Fruit fly (Drosophila melanogaster): Measurements from ENCODE around the gene Polr3A.

The Polr3A gene

DNA sequence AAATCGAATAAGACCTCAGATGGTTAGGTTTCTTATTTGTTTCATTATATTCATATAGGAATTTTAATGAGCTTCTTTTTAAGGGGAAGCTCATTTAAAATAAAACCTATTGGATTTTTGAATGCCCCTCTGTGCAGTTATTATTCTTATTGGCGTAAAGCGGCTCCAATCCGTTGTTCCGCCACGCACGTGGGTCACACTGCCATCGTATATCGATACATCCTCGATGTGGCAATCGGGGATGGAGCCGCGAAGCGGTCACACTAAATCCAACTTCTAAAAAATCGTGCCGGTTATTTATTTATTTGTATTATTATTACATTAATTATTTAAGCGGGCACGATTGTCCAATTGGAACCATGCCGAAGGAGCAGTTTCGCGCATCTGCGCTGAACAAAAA is at the start of gene Polr3A:
Gene Polr3A (plus strand): TSS at position 234 of the 400 bp plus-strand sequence.
- TF ChIP-seq h (optimal IDR thresholded peaks at IDR 0.05): no peak

DNA sequence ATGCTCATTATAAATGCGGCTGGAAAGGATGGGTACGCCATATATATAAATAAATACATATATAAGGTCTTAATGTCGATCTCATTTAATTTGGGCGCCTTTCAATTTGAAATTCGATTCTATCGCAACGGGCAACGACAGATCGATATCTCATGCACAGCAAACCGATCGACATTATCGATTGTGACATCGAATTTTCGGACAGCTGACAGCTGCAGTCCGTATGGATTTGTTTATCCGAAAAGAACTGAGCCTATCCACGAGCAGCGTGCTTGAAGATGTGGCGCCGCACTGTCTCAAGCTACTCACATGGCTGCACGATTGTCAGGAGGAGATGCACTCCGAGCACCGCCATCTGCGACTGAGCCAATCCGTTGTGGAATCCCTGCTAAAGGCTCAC is 30.8 kb upstream of the Polr3A start, which contains the start of gene CG8191:
Gene CG8191 (plus strand): TSS at position 211 of the 400 bp plus-strand sequence.
- TF ChIP-seq insv (optimal IDR thresholded peaks at IDR 0.05): no peak
- no peak for TF ChIP-seq Sin3A (optimal IDR thresholded peaks at IDR 0.05)
- no peak for TF ChIP-seq psq (optimal IDR thresholded peaks at IDR 0.05)
- no peak for TF ChIP-seq ttk (optimal IDR thresholded peaks at IDR 0.05)

DNA sequence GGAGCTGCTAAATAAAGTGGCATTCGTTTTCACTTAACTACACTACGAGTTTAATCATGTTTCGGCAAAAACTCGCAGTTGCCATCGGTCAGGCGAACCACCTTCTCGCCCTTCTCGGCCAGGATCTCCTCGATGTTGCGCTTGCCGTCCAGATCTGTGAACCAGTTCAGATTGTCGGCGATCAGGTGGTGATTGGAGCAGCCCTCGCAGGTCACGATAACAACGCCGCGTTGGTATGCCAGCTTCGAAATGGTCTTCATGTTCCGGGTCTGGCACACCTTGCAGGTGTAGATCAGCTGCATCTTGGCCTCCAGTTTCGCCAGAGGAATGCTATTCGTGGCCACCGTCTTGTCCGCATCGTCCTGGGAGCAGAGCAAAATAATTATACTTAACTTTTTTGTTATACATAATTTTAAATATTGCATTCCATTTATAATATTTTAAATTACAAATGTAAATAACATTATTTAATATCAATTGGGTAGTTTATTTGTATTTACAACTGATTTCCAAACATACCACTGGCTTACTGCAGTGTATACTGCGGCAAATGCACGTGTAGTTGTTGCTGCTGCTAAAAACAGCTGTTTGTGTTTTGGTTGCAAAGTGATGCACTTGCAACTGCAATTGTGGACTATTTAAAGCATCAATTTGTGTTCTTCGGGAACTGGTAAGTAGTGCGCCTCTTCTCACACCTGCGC is 29.4 kb upstream of the Polr3A start:
- TF ChIP-seq h (optimal IDR thresholded peaks at IDR 0.05) (no peak), Sin3A (optimal IDR thresholded peaks at IDR 0.05) (no peak), psq (optimal IDR thresholded peaks at IDR 0.05) (no peak), ttk (optimal IDR thresholded peaks at IDR 0.05) (no peak), insv (optimal IDR thresholded peaks at IDR 0.05) (no peak), Myc (optimal IDR thresholded peaks at IDR 0.05) (no peak)

DNA sequence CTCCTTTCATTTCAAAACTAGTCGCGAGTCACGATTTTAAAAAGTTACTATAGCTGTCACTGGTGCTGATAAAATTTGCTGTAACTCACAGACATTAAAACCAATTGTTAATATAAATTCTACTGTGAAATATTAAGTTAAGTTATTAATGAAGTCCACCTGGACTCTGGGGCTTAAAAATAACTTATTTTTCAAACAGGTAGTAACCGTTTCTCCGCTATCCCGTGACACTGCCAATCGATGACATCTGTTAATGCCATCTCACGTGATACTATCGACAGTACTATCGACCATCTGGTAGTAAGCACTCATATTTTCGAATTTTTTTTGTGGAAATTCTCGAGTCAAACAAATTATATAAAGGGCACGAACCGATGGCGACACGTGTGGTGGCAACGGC is 28.8 kb upstream of the Polr3A start, which contains the start of the genes CG12379 and MagR:
Gene CG12379 (minus strand): TSS at position 2 of the 400 bp plus-strand sequence.
Gene MagR (plus strand): TSS at position 276 of the 400 bp plus-strand sequence.
- no peak for TF ChIP-seq Myc (optimal IDR thresholded peaks at IDR 0.05)
- TF ChIP-seq psq (optimal IDR thresholded peaks at IDR 0.05): no peak
- no peak for TF ChIP-seq Sin3A (optimal IDR thresholded peaks at IDR 0.05)
- TF ChIP-seq ttk (optimal IDR thresholded peaks at IDR 0.05): no peak
- TF ChIP-seq insv (optimal IDR thresholded peaks at IDR 0.05): no peak
- TF ChIP-seq h (optimal IDR thresholded peaks at IDR 0.05): no peak

DNA sequence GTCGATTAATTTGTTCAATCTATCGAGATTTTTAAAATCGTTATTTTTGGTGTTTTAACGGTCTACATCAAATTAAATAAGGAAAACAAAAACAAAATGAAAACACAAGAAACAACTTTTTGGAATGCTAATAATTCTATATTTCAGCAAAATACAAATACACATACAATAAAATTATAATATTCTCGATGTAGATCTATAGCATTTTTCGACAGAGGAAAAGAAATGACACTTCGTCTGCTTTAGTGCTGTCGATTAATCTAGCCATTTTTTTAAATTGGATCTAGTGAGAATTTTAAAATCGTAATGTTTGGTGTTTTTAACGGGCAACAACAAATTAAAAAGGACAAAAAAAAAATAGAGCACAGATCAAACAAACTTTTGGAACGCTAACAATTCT is 25.6 kb upstream of the Polr3A start, which contains the start of gene Arp6:
Gene Arp6 (minus strand): TSS at position 11 of the 400 bp plus-strand sequence.
- TF ChIP-seq Myc (optimal IDR thresholded peaks at IDR 0.05) (no peak), Sin3A (optimal IDR thresholded peaks at IDR 0.05) (no peak), psq (optimal IDR thresholded peaks at IDR 0.05) (no peak), insv (optimal IDR thresholded peaks at IDR 0.05) (no peak), h (optimal IDR thresholded peaks at IDR 0.05) (no peak), ttk (optimal IDR thresholded peaks at IDR 0.05) (no peak)

DNA sequence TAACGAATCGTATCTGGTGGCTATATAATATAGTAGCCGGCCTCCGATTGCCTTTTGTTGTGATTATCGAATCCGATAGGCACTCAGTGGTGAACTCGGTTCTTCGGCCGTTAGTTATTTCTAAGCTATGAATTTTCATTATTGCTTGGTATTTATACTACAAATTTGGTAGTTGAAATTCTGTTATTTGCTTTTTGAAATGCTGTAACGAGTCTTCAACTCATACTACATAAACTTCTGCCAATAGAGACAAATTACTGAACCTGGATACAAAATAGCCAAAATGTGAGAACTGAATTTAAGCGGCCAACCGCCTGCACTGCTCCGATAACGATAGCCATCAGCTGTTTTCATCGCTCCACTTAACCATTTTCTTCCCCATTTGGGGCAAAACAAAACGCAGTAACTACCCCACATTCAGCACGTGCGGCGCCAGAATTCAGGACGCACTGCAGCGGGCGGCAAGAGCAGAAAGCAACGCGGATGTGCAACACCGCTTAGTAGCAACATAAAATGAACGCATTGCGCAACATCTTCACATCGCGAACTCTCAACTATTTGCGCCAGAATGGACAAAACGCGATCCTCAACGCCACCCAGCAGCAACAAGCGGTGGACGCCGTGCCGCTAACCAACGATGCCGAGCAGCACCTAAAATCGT is 23.7 kb upstream of the Polr3A start, which contains the start of the genes CG11679 and CG8206:
Gene CG11679 (minus strand): TSS at position 65 of the 661 bp plus-strand sequence.
Gene CG8206 (plus strand): TSS at position 341 of the 661 bp plus-strand sequence.
- TF ChIP-seq insv (optimal IDR thresholded peaks at IDR 0.05) (no peak), ttk (optimal IDR thresholded peaks at IDR 0.05) (no peak), Myc (optimal IDR thresholded peaks at IDR 0.05) (no peak)

DNA sequence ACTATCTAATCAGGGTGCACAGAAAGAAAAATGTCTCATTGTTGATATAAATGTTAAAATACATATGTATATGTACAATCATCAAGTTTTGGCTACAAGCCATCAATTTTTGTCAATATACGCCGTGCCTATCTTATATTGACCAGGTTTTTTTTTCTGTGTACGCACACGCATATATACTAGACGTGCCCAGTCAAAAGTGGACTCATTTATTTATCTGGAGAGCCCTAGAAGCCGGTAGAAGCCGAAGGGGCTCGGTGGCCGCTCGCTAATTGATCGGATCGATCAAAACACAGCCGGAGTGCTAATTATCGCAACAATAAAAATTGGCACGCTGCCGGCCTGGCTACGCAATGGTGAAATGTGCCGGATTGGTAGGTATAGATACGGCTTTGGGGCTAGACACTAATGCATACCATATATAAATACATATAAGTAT is 22.4 kb upstream of the Polr3A start:
- TF ChIP-seq Sin3A (optimal IDR thresholded peaks at IDR 0.05) (no peak), insv (optimal IDR thresholded peaks at IDR 0.05) (no peak), psq (optimal IDR thresholded peaks at IDR 0.05) (no peak), Myc (optimal IDR thresholded peaks at IDR 0.05) (no peak), h (optimal IDR thresholded peaks at IDR 0.05) (no peak), ttk (optimal IDR thresholded peaks at IDR 0.05) (no peak)

DNA sequence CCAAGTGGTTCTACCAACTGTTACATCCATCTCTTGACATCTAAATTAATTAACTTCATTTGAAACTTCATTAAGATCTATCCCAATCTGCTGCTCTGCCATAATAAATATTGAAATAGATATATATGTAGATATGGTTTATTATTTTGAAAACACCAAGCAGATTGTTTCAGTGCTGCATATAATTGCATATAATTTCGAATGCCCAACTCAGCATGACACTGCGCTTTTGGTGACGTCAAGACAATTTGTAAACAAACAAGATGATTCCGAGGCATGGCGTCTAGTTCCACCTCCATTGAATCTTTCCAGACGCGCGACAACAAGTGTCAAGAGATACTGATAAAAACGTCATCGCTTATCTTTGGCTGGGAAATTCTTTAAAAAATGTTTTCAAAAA is 21.9 kb upstream of the Polr3A start:
- TF ChIP-seq psq (optimal IDR thresholded peaks at IDR 0.05): no peak
- TF ChIP-seq Sin3A (optimal IDR thresholded peaks at IDR 0.05): no peak
- no peak for TF ChIP-seq Myc (optimal IDR thresholded peaks at IDR 0.05)
- no peak for TF ChIP-seq h (optimal IDR thresholded peaks at IDR 0.05)
- TF ChIP-seq ttk (optimal IDR thresholded peaks at IDR 0.05): no peak
- TF ChIP-seq insv (optimal IDR thresholded peaks at IDR 0.05): no peak

DNA sequence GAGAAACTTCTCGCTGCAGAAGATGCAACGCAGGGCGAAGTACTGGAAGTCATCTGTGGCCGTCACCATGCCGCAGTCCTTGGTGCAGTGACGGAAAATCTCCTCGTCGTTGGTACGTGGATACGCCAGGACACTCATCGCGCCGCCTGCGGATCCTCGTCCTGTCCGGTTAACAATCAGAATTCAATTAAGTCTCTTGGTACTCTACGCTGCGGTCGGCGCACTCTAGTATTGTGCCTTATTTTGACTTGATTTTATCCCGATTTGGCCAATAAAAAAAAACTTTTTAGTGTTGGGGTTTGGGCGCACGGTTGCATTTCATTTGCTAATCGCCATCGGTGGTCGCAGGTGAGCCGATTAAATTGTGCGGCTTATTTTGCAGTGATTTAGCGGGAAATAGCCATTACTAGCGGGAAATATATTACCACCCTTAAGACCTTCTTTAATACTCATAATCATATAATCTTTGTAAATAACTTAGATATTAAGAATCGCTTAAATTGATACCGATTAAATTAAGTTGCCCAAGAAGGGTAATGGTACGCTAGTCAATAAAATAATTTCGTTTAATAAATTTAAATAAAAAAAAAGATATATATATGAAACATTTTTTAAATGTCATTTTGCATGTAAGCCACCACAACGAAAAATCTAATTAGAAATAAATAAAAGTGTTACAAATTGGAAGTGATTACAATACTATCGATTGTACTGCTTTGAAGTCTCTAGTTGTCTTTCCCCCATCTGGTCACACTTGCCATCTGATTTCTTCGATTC is 16.7 kb upstream of the Polr3A start, which contains the start of the genes CG8944 and CCT6:
Gene CG8944 (minus strand): TSS at position 327 of the 777 bp plus-strand sequence.
Gene CCT6 (plus strand): TSS at position 744 of the 777 bp plus-strand sequence.
- TF ChIP-seq psq (optimal IDR thresholded peaks at IDR 0.05) (no peak), ttk (optimal IDR thresholded peaks at IDR 0.05) (no peak), insv (optimal IDR thresholded peaks at IDR 0.05) (no peak), Myc (optimal IDR thresholded peaks at IDR 0.05) (no peak), Sin3A (optimal IDR thresholded peaks at IDR 0.05) (no peak), h (optimal IDR thresholded peaks at IDR 0.05) (no peak)

DNA sequence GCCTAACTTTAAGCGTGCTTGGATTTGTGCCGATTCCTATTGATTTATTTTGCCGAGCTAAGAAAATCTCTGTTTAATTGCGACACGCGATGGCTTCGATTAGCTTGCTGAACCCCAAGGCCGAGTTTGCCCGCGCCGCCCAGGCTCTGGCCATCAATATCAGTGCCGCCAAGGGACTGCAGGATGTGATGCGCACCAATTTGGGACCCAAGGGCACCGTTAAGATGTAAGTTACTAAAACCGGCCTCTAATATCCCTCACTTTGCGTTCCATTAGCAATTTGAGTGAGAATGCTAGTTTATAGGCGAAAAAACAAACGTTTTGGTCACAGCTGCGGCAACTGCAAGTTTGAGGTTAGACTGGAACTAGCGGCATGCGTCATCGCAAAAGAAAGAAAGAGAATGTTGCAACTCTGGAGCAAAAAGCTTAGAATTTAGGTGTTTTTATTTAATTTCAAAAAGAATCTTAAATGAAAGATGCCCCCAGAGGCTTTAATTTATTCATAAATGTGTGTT is 16.0 kb upstream of the Polr3A start:
- no peak for TF ChIP-seq Myc (optimal IDR thresholded peaks at IDR 0.05)

DNA sequence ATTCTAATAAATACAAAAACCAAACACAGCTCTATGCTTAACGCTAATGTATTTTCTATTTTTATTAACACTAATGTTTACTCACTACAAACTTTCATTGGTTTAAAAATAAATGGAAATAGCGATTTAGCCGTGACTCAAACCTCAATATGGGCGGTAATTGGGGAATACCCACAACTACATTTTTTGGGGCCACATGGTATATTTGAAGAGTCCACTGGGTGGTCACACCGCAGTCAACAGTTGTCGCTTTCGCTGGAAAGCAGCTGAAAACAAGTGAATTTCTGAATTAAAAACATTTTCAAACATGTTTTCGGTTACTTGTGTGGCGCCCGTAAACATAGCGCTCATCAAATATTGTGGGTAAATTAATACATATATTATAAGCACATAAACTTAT is 13.8 kb upstream of the Polr3A start, which contains the start of gene Mvd:
Gene Mvd (plus strand): TSS at position 222 of the 400 bp plus-strand sequence.
- TF ChIP-seq psq (optimal IDR thresholded peaks at IDR 0.05): no peak
- TF ChIP-seq ttk (optimal IDR thresholded peaks at IDR 0.05): no peak
- TF ChIP-seq Myc (optimal IDR thresholded peaks at IDR 0.05): no peak
- no peak for TF ChIP-seq insv (optimal IDR thresholded peaks at IDR 0.05)
- no peak for TF ChIP-seq Sin3A (optimal IDR thresholded peaks at IDR 0.05)
- TF ChIP-seq h (optimal IDR thresholded peaks at IDR 0.05): no peak

DNA sequence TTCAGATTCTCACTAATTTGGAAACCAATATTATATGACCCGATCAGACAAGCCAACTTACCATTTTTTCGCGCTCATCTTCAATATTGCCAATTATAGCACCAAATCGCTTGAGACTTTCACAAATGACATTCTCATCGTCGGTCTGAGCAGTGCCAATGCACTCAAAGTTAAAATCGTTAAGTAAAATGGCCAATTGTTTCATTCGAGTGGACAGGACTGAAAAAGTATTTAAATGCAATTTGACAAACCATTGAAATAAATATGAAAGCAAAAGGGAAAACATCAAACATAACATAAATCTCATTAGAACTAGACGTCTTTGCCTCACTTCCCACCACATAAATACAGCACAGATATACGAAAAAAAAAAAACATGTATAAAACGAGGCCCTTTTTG is 6.7 kb upstream of the Polr3A start, which contains the start of gene CG8260:
Gene CG8260 (plus strand): TSS at position 301 of the 400 bp plus-strand sequence.
- TF ChIP-seq Myc (optimal IDR thresholded peaks at IDR 0.05) (no peak), ttk (optimal IDR thresholded peaks at IDR 0.05) (no peak), psq (optimal IDR thresholded peaks at IDR 0.05) (no peak), h (optimal IDR thresholded peaks at IDR 0.05) (no peak), Sin3A (optimal IDR thresholded peaks at IDR 0.05) (no peak), insv (optimal IDR thresholded peaks at IDR 0.05) (no peak)

Data from Kc167 (cell line).